Fruit fly (Drosophila melanogaster): ENCODE measurements around the gene ppk28.

ppk28 gene

dm6 chrX:16834259-16834658 lies 28.4 kb downstream of the ppk28 start (continued):
- peak in 1 of 2 experiments; percentile 40 for TF ChIP-seq Hr78 (GFP tag; optimal IDR thresholded peaks at IDR 0.05)
- no peak for TF ChIP-seq Doc2 (GFP tag; IDR thresholded peaks at IDR 0.05)
- no peak for TF ChIP-seq Gsc (GFP tag; IDR thresholded peaks at IDR 0.05)
- TF ChIP-seq CG8944 (GFP tag; optimal IDR thresholded peaks at IDR 0.05) = peak; percentile 18
- TF ChIP-seq Sin3A (optimal IDR thresholded peaks at IDR 0.05) = no peak
- peak; percentile 45 for TF ChIP-seq ewg (GFP tag; optimal IDR thresholded peaks at IDR 0.05)
- TF ChIP-seq CG16863 (GFP tag; optimal IDR thresholded peaks at IDR 0.05) = peak; percentile 23
- TF ChIP-seq lola (GFP tag; optimal IDR thresholded peaks at IDR 0.05) = peak in 1 of 3 experiments; percentile 28
- TF ChIP-seq CG34224 (GFP tag; IDR thresholded peaks at IDR 0.05; ENCODE audit: partially characterized antibody) = no peak
- TF ChIP-seq Pdp1 (GFP tag; optimal IDR thresholded peaks at IDR 0.05) = peak; percentile 9 to 22
- TF ChIP-seq CG31224 (GFP tag; IDR thresholded peaks at IDR 0.05) = no peak
- peak; percentile 45 for TF ChIP-seq Hmr (GFP tag; optimal IDR thresholded peaks at IDR 0.05)
- no peak for TF ChIP-seq zen (tag; optimal IDR thresholded peaks at IDR 0.05)
- TF ChIP-seq da (GFP tag; optimal IDR thresholded peaks at IDR 0.05) = no peak
- TF ChIP-seq CG12391 (tag; optimal IDR thresholded peaks at IDR 0.05) = peak; percentile 55
- no peak for TF ChIP-seq tna (GFP tag; IDR thresholded peaks at IDR 0.05; ENCODE audit: partially characterized antibody)
- TF ChIP-seq vvl (GFP tag; IDR thresholded peaks at IDR 0.05) = peak; percentile 33; the same call in 1 of the 2 replicates
- TF ChIP-seq CG32532 (GFP tag; IDR thresholded peaks at IDR 0.05) = peak; percentile 37; the same call in 1 of the 2 replicates
- TF ChIP-seq sna (GFP tag; IDR thresholded peaks at IDR 0.05; ENCODE audit: partially characterized antibody) = no peak
- TF ChIP-seq CG11456 (GFP tag; IDR thresholded peaks at IDR 0.05) = no peak
- peak; percentile 18 for TF ChIP-seq Atf-2 (GFP tag; optimal IDR thresholded peaks at IDR 0.05)
- TF ChIP-seq kay (GFP tag; optimal IDR thresholded peaks at IDR 0.05) = peak; percentile 17
- TF ChIP-seq Hr51 (GFP tag; optimal IDR thresholded peaks at IDR 0.05) = peak in 1 of 2 experiments; percentile 75
- TF ChIP-seq CG17829 (tag; optimal IDR thresholded peaks at IDR 0.05) = peak; percentile 47
- TF ChIP-seq CG1602 (GFP tag; optimal IDR thresholded peaks at IDR 0.05) = no peak
- TF ChIP-seq Blimp-1 (GFP tag; optimal IDR thresholded peaks at IDR 0.05) = peak; percentile 28
- TF ChIP-seq Drgx (GFP tag; IDR thresholded peaks at IDR 0.05) = peak; percentile 78
- peak; percentile 69 for TF ChIP-seq grau (tag; optimal IDR thresholded peaks at IDR 0.05)
- no peak for TF ChIP-seq CG15011 (GFP tag; optimal IDR thresholded peaks at IDR 0.05)
- no peak for TF ChIP-seq CG14965 (GFP tag; optimal IDR thresholded peaks at IDR 0.05; ENCODE audit: borderline replicate concordance)
- peak; percentile 53 for TF ChIP-seq CG30403 (GFP tag; optimal IDR thresholded peaks at IDR 0.05)
- TF ChIP-seq Bgb (GFP tag; IDR thresholded peaks at IDR 0.05; ENCODE audit: partially characterized antibody) = no peak
- no peak for TF ChIP-seq Atf3 (GFP tag; optimal IDR thresholded peaks at IDR 0.05)
- TF ChIP-seq CG12769 (tag; optimal IDR thresholded peaks at IDR 0.05) = no peak
- TF ChIP-seq gsb-n (tag; optimal IDR thresholded peaks at IDR 0.05) = no peak
- TF ChIP-seq pros (GFP tag; optimal IDR thresholded peaks at IDR 0.05) = no peak
- no peak for TF ChIP-seq fd64A (GFP tag; optimal IDR thresholded peaks at IDR 0.05)
- no peak for TF ChIP-seq CG10267 (tag; optimal IDR thresholded peaks at IDR 0.05)
- no peak for TF ChIP-seq mirr (GFP tag; optimal IDR thresholded peaks at IDR 0.05)
- no peak for TF ChIP-seq CG3726 (GFP tag; IDR thresholded peaks at IDR 0.05)
- TF ChIP-seq CG13424 (tag; optimal IDR thresholded peaks at IDR 0.05) = peak; percentile 60
- peak; percentile 67 for TF ChIP-seq CoRest (tag; optimal IDR thresholded peaks at IDR 0.05)
- peak; percentile 31 for TF ChIP-seq shn (GFP tag; optimal IDR thresholded peaks at IDR 0.05)
- TF ChIP-seq nau (GFP tag; optimal IDR thresholded peaks at IDR 0.05) = no peak
- TF ChIP-seq CG17385 (GFP tag; optimal IDR thresholded peaks at IDR 0.05) = peak; percentile 46
- TF ChIP-seq sug (tag; optimal IDR thresholded peaks at IDR 0.05) = peak; percentile 26
- TF ChIP-seq CG4854 (GFP tag; optimal IDR thresholded peaks at IDR 0.05) = no peak
- TF ChIP-seq CG7987 (GFP tag; optimal IDR thresholded peaks at IDR 0.05) = no peak
- TF ChIP-seq CG3281 (GFP tag; optimal IDR thresholded peaks at IDR 0.05) = peak; percentile 34

Data from whole organism, embryonic.